Worm (Caenorhabditis elegans) whole organism, L2 larva: ENCODE results near the gene acr-10.

ENCODE experiments used
- C34F6.9 ChIP-seq: fragments of 150-350 bp; optimal IDR thresholded peaks from 2 replicates; lab custom pipeline; 2014; ENCODE audit warnings: missing biosample characterization, missing genetic modification characterization
- F13H6.1 ChIP-seq: sonication (generic microtip); optimal IDR thresholded peaks from 2 replicates; lab custom pipeline; 2016; ENCODE audit warnings: missing genetic modification characterization, missing compliant biosample characterization
- R02D3.7 ChIP-seq: fragments of 150-350 bp; optimal IDR thresholded peaks from 2 replicates; lab custom pipeline; 2014; ENCODE audit warnings: missing biosample characterization, missing genetic modification characterization
- Y55F3AM.14 ChIP-seq: fragments of 200-800 bp; sonication (Bioruptor generic); optimal IDR thresholded peaks from 2 replicates; lab custom pipeline; 2018; ENCODE audit warnings: mild to moderate bottlenecking, missing genetic modification characterization, missing compliant biosample characterization
- ZK546.5 ChIP-seq: sonication (generic microtip); optimal IDR thresholded peaks from 2 replicates; lab custom pipeline; 2017; ENCODE audit warnings: missing biosample characterization, missing genetic modification characterization
- alr-1 ChIP-seq: fragments of 150-350 bp; optimal IDR thresholded peaks from 2 replicates; lab custom pipeline; 2014; ENCODE audit warnings: missing biosample characterization, missing genetic modification characterization
- aly-2 ChIP-seq: fragments of 150-350 bp; optimal IDR thresholded peaks from 2 replicates; lab custom pipeline; 2014; ENCODE audit warnings: missing biosample characterization, missing genetic modification characterization
- ama-1 ChIP-seq: fragments of 150-350 bp; optimal IDR thresholded peaks from 2 replicates; lab custom pipeline; 2018; ENCODE audit warnings: inconsistent platforms
- blmp-1 ChIP-seq: sonication (generic microtip); optimal IDR thresholded peaks from 2 replicates; lab custom pipeline; 2017; ENCODE audit warnings: missing genetic modification characterization, mild to moderate bottlenecking, missing compliant biosample characterization, antibody characterized with exemption, moderate library complexity; ENCODE audit not compliant: insufficient read depth
- ceh-16 ChIP-seq: fragments of 150-350 bp; optimal IDR thresholded peaks from 2 replicates; lab custom pipeline; 2014; ENCODE audit warnings: missing biosample characterization, missing genetic modification characterization
- ceh-82 ChIP-seq: fragments of 150-350 bp; optimal IDR thresholded peaks from 2 replicates; lab custom pipeline; 2014; ENCODE audit warnings: missing biosample characterization, missing genetic modification characterization
- crh-2 ChIP-seq: sonication (generic microtip); optimal IDR thresholded peaks from 2 replicates; lab custom pipeline; 2017; ENCODE audit warnings: missing biosample characterization, missing genetic modification characterization
- dmd-4 ChIP-seq: sonication (generic microtip); optimal IDR thresholded peaks from 2 replicates; lab custom pipeline; 2017; ENCODE audit warnings: missing biosample characterization, missing genetic modification characterization
- elt-1 ChIP-seq: fragments of 150-350 bp; optimal IDR thresholded peaks from 2 replicates; lab custom pipeline; 2014; ENCODE audit warnings: missing biosample characterization, missing genetic modification characterization
- fos-1 ChIP-seq: fragments of 150-350 bp; optimal IDR thresholded peaks from 2 replicates; lab custom pipeline; 2014; ENCODE audit warnings: missing biosample characterization, missing genetic modification characterization
- gmeb-1 ChIP-seq: fragments of 150-350 bp; optimal IDR thresholded peaks from 2 replicates; lab custom pipeline; 2014; ENCODE audit warnings: missing biosample characterization, missing genetic modification characterization
- lin-11 ChIP-seq: fragments of 150-350 bp; sonication (generic microtip); optimal IDR thresholded peaks from 2 replicates; lab custom pipeline; 2014; ENCODE audit warnings: missing biosample characterization, missing genetic modification characterization, inconsistent platforms, mixed read lengths
- lin-13 ChIP-seq: fragments of 150-350 bp; optimal IDR thresholded peaks from 2 replicates; lab custom pipeline; 2014; ENCODE audit warnings: missing biosample characterization, missing genetic modification reagents, missing genetic modification characterization
- lin-39 ChIP-seq: fragments of 150-350 bp; optimal IDR thresholded peaks from 2 replicates; lab custom pipeline; 2014; ENCODE audit warnings: missing biosample characterization, missing genetic modification reagents, missing genetic modification characterization
- lsy-2 ChIP-seq, 2 experiments: fragments of 150-350 bp in 1 of 2; sonication (generic microtip) in 1 of 2; optimal IDR thresholded peaks; 2 replicates each; lab custom pipeline; 2014 to 2017; ENCODE audit warnings: missing biosample characterization in 2 of 2, missing genetic modification characterization in 2 of 2
- mab-5 ChIP-seq: fragments of 150-350 bp; optimal IDR thresholded peaks from 2 replicates; lab custom pipeline; 2014; ENCODE audit warnings: missing biosample characterization, missing genetic modification characterization
- mbf-1 ChIP-seq: sonication (generic microtip); optimal IDR thresholded peaks from 2 replicates; lab custom pipeline; 2017; ENCODE audit warnings: missing biosample characterization, missing genetic modification characterization
- mdl-1 ChIP-seq, 2 experiments: fragments of 150-350 bp in 1 of 2; sonication (generic microtip) in 1 of 2; optimal IDR thresholded peaks; 2 replicates each; lab custom pipeline; 2017; ENCODE audit warnings: missing biosample characterization in 2 of 2, missing genetic modification characterization in 2 of 2
- nhr-10 ChIP-seq: sonication (generic microtip); optimal IDR thresholded peaks from 2 replicates; lab custom pipeline; 2017; ENCODE audit warnings: missing biosample characterization, missing genetic modification characterization
- nhr-11 ChIP-seq: fragments of 150-350 bp; optimal IDR thresholded peaks from 2 replicates; lab custom pipeline; 2014; ENCODE audit warnings: missing biosample characterization, missing genetic modification characterization
- nhr-12 ChIP-seq: fragments of 150-350 bp; optimal IDR thresholded peaks from 2 replicates; lab custom pipeline; 2014; ENCODE audit warnings: missing biosample characterization, missing genetic modification characterization
- nhr-129 ChIP-seq: fragments of 150-350 bp; optimal IDR thresholded peaks from 2 replicates; lab custom pipeline; 2014; ENCODE audit warnings: missing biosample characterization, missing genetic modification characterization
- nhr-21 ChIP-seq: fragments of 150-350 bp; optimal IDR thresholded peaks from 2 replicates; lab custom pipeline; 2014; ENCODE audit warnings: missing biosample characterization, missing genetic modification characterization
- nhr-23 ChIP-seq: fragments of 150-350 bp; optimal IDR thresholded peaks from 2 replicates; lab custom pipeline; 2014; ENCODE audit warnings: missing biosample characterization, missing genetic modification reagents, missing genetic modification characterization
- nhr-237 ChIP-seq: fragments of 150-350 bp; optimal IDR thresholded peaks from 2 replicates; lab custom pipeline; 2014; ENCODE audit warnings: missing biosample characterization, missing genetic modification characterization
- nhr-25 ChIP-seq: fragments of 150-350 bp; sonication (generic microtip); optimal IDR thresholded peaks from 3 replicates; lab custom pipeline; 2014; ENCODE audit warnings: missing biosample characterization, missing genetic modification characterization
- nhr-77 ChIP-seq: fragments of 150-350 bp; optimal IDR thresholded peaks from 2 replicates; lab custom pipeline; 2014; ENCODE audit warnings: missing biosample characterization, missing genetic modification characterization
- peb-1 ChIP-seq: fragments of 150-350 bp; optimal IDR thresholded peaks from 2 replicates; lab custom pipeline; 2014; ENCODE audit warnings: missing biosample characterization, missing genetic modification characterization
- skn-1 ChIP-seq: sonication (generic microtip); optimal IDR thresholded peaks from 2 replicates; lab custom pipeline; 2017; ENCODE audit warnings: missing biosample characterization, missing genetic modification characterization
- sma-3 ChIP-seq: sonication (generic microtip); optimal IDR thresholded peaks from 2 replicates; lab custom pipeline; 2016; ENCODE audit warnings: missing genetic modification reagents, missing genetic modification characterization, missing compliant biosample characterization
- snpc-4 ChIP-seq: fragments of 150-350 bp; optimal IDR thresholded peaks from 2 replicates; lab custom pipeline; 2014; ENCODE audit warnings: missing biosample characterization, missing genetic modification characterization
- unc-39 ChIP-seq: fragments of 150-350 bp; optimal IDR thresholded peaks from 2 replicates; lab custom pipeline; 2014; ENCODE audit warnings: missing biosample characterization, missing genetic modification characterization
- unc-55 ChIP-seq: fragments of 150-350 bp; sonication (generic microtip); optimal IDR thresholded peaks from 3 replicates; lab custom pipeline; 2014; ENCODE audit warnings: missing biosample characterization, missing genetic modification reagents, missing genetic modification characterization
- ztf-1 ChIP-seq: fragments of 200-800 bp; sonication (Bioruptor generic); conservative IDR thresholded peaks from 2 replicates; pipeline ENCODE4 v1.3.6; 2022; ENCODE audit warnings: missing genetic modification characterization, missing compliant biosample characterization
- ztf-11 ChIP-seq: sonication (generic microtip); optimal IDR thresholded peaks from 2 replicates; lab custom pipeline; 2017; ENCODE audit warnings: missing biosample characterization, missing genetic modification characterization

Gene acr-10

DNA sequence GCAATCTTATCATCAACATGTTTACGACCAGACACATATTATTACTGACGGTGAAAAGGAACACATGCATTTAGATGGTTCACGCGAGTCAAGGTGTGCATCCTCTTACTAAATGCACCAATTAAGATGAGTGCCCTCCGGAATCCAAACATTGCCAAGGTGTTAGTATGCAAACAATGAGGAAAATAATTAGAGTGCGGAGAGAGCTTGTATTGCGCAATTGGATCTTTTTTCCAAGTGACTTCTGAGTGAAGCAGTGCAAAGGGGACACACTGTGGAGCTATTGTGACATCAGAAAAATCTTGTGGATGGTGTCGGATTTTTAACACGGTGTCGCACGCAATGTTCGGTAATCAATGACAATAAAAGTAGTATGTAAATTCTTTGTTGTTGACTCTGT lies 44.8 kb upstream of the acr-10 start:
- no peak for TF ChIP-seq ceh-16 (tag; lab: Kevin White, UChicago)
- no peak for TF ChIP-seq Y55F3AM.14 (GFP tag; lab: Kevin White, UChicago)
- no peak for TF ChIP-seq elt-1 (tag; lab: Kevin White, UChicago)
- TF ChIP-seq alr-1 (tag; lab: Kevin White, UChicago): no peak
- no peak for TF ChIP-seq ztf-1 (GFP tag; lab: Robert Waterston, UW)
- no peak for TF ChIP-seq mdl-1 (tag; optimal IDR thresholded peaks at IDR 0.05; lab: Kevin White, UChicago)
- no peak for TF ChIP-seq blmp-1 (tag; lab: Kevin White, UChicago)
- no peak for TF ChIP-seq unc-55 (GFP tag; lab: Kevin White, UChicago)
- no peak for TF ChIP-seq aly-2 (tag; lab: Kevin White, UChicago)
- TF ChIP-seq C34F6.9 (tag; lab: Kevin White, UChicago): no peak
- TF ChIP-seq nhr-23: no peak
- TF ChIP-seq nhr-11 (tag; lab: Kevin White, UChicago): no peak
- no peak for TF ChIP-seq lsy-2 (tag; optimal IDR thresholded peaks at IDR 0.05; lab: Kevin White, UChicago)
- no peak for TF ChIP-seq unc-39 (tag; lab: Kevin White, UChicago)
- TF ChIP-seq, all 48 proteins: peak for 0

DNA sequence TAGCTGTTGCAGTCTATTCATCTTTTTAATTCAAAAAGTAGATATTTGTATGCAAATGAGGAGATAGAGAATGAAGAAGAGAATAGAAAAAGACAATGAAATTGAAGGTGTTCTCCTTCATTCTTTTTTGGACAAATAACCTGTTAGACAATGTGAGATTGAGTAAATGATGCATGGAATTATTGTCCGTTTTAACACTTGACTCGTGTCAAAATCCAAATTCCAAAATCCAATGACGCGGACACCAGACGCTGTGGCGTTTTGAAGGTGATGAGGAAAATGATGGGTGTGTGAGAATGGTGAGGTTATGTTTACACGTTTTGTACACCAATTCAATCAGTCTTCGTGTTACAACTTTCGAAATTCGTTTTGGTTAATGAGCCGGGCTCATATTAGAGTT lies 42.9 kb upstream of the acr-10 start:
- TF ChIP-seq nhr-11 (tag; lab: Kevin White, UChicago): no peak
- no peak for TF ChIP-seq fos-1 (tag; lab: Kevin White, UChicago)
- TF ChIP-seq snpc-4: no peak
- TF ChIP-seq ama-1 (lab: Kevin White, UChicago): no peak
- TF ChIP-seq nhr-21: no peak
- TF ChIP-seq nhr-25 (tag; lab: Kevin White, UChicago): no peak
- TF ChIP-seq C34F6.9 (tag; lab: Kevin White, UChicago): no peak
- no peak for TF ChIP-seq unc-55 (GFP tag; lab: Kevin White, UChicago)
- no peak for TF ChIP-seq dmd-4 (tag; lab: Kevin White, UChicago)
- TF ChIP-seq skn-1 (tag; lab: Kevin White, UChicago): no peak
- TF ChIP-seq Y55F3AM.14 (GFP tag; lab: Kevin White, UChicago): no peak
- TF ChIP-seq ZK546.5 (tag; lab: Kevin White, UChicago): no peak
- no peak for TF ChIP-seq lin-39
- TF ChIP-seq blmp-1 (tag; lab: Kevin White, UChicago): no peak
- TF ChIP-seq nhr-237 (tag; lab: Kevin White, UChicago): no peak
- TF ChIP-seq ztf-1 (GFP tag; lab: Robert Waterston, UW): no peak
- no peak for TF ChIP-seq F13H6.1 (tag; lab: Kevin White, UChicago)
- TF ChIP-seq, all 48 proteins: peak for 0

DNA sequence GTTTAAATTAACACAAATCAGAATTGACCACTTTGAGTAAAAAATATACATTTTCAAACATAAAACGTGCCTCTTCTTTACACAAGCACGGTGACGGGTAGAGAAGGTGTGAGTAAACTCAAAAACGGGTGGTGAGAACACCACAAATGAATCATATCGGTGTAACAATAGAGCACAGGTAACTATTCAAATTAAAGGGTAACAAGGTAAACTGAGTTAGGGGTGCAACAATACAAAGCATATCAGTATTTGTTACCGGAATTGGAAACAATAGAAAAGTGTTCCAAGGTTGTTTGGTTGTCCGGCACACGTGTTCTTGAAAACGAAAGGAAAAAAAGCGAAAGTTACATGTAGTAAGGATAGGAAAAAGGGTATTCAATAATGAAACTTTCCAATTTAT lies 39.7 kb upstream of the acr-10 start:
- peak; percentile 62 for TF ChIP-seq blmp-1 (tag; lab: Kevin White, UChicago)
- no peak for TF ChIP-seq ztf-11 (tag; lab: Kevin White, UChicago)
- TF ChIP-seq dmd-4 (tag; lab: Kevin White, UChicago): no peak
- no peak for TF ChIP-seq crh-2 (tag; lab: Kevin White, UChicago)
- TF ChIP-seq ama-1 (lab: Kevin White, UChicago): no peak
- TF ChIP-seq peb-1: no peak
- TF ChIP-seq F13H6.1 (tag; lab: Kevin White, UChicago): no peak
- TF ChIP-seq nhr-10 (tag; lab: Kevin White, UChicago): no peak

DNA sequence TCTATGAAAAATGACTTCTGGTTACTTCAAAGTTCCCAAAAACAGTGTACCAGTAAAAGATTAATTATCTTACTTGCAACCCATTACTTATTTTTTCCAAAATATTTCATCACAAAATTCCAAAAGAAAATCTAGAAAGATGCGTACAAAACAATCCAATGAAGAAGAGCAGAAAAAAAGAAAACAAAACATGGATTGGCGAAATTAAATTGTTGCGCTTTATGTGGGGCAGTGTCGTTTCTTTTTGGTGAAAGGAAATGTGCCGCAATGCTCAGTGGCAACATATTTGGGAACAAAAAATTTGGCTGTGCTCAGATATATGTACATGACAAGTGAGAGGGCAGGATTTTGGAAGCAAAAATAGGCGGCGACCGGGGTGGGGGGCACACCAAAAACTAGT lies 33.5 kb upstream of the acr-10 start:
- TF ChIP-seq snpc-4 (no peak), F13H6.1 (tag; lab: Kevin White, UChicago) (no peak), lin-13 (GFP tag; lab: Kevin White, UChicago) (no peak), blmp-1 (tag; lab: Kevin White, UChicago) (no peak), nhr-237 (tag; lab: Kevin White, UChicago) (no peak), R02D3.7 (tag; lab: Kevin White, UChicago) (no peak), nhr-10 (tag; lab: Kevin White, UChicago) (no peak)

DNA sequence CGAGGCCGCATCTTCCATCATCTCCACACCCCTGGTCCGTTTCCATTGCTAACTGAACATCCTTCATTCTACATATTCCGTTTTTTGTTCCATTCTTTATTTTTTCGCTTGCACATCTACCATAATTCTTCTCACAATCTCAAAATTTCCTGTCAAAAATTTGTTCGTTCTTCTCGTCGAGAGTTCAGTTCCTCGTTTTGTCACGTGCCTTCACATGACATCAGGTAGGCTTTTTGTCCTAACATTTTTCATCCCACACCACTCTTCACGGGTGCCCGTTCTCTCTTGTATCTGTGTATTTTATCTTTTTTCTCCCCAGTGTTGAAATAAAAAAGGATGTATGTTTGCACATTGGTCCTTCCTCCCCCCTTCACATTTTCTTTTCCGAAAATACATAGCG lies 31.6 kb upstream of the acr-10 start:
- TF ChIP-seq ceh-82 (tag; lab: Kevin White, UChicago): no peak
- no peak for TF ChIP-seq nhr-12
- no peak for TF ChIP-seq mdl-1 (tag; optimal IDR thresholded peaks at IDR 0.05; lab: Kevin White, UChicago)
- no peak for TF ChIP-seq nhr-10 (tag; lab: Kevin White, UChicago)
- no peak for TF ChIP-seq aly-2 (tag; lab: Kevin White, UChicago)
- no peak for TF ChIP-seq F13H6.1 (tag; lab: Kevin White, UChicago)
- TF ChIP-seq nhr-129 (tag; lab: Kevin White, UChicago): peak; percentile 2
- no peak for TF ChIP-seq snpc-4
- TF ChIP-seq nhr-77 (tag; lab: Kevin White, UChicago): no peak
- peak; percentile 5 for TF ChIP-seq unc-55 (GFP tag; lab: Kevin White, UChicago)
- no peak for TF ChIP-seq peb-1
- TF ChIP-seq crh-2 (tag; lab: Kevin White, UChicago): no peak
- TF ChIP-seq ama-1 (lab: Kevin White, UChicago): no peak
- no peak for TF ChIP-seq nhr-23
- TF ChIP-seq gmeb-1 (tag; lab: Kevin White, UChicago): no peak
- no peak for TF ChIP-seq sma-3 (GFP tag; lab: Kevin White, UChicago)
- TF ChIP-seq lsy-2 (tag; optimal IDR thresholded peaks at IDR 0.05; lab: Kevin White, UChicago): no peak
- peak; percentile 12 for TF ChIP-seq C34F6.9 (tag; lab: Kevin White, UChicago)
- TF ChIP-seq ZK546.5 (tag; lab: Kevin White, UChicago): no peak
- TF ChIP-seq lin-11 (tag; lab: Kevin White, UChicago): no peak
- TF ChIP-seq elt-1 (tag; lab: Kevin White, UChicago): no peak
- no peak for TF ChIP-seq mbf-1 (tag; lab: Kevin White, UChicago)
- no peak for TF ChIP-seq skn-1 (tag; lab: Kevin White, UChicago)
- TF ChIP-seq alr-1 (tag; lab: Kevin White, UChicago): no peak
- no peak for TF ChIP-seq dmd-4 (tag; lab: Kevin White, UChicago)
- no peak for TF ChIP-seq nhr-237 (tag; lab: Kevin White, UChicago)
- no peak for TF ChIP-seq lin-39
- no peak for TF ChIP-seq R02D3.7 (tag; lab: Kevin White, UChicago)
- TF ChIP-seq nhr-25 (tag; lab: Kevin White, UChicago): no peak
- no peak for TF ChIP-seq mab-5 (tag; lab: Kevin White, UChicago)
